Fruit fly (Drosophila melanogaster) whole organism, prepupa: ENCODE data around the gene CG31251.

Experiments
- CG6854 ChIP-seq: fragments of 200-800 bp; sonication (Bioruptor generic); optimal IDR thresholded peaks from 2 replicates; lab custom pipeline; 2017; ENCODE audit warnings: missing biosample characterization, mild to moderate bottlenecking, missing genetic modification characterization
- fkh ChIP-seq: fragments of 200-800 bp; sonication (Bioruptor generic); optimal IDR thresholded peaks from 3 replicates; lab custom pipeline; 2017; ENCODE audit warnings: missing biosample characterization, mild to moderate bottlenecking, missing genetic modification characterization, moderate library complexity
- svp ChIP-seq: fragments of 200-800 bp; sonication (Bioruptor generic); peaks from one replicate; lab custom pipeline; 2016; ENCODE audit warnings: missing biosample characterization, missing genetic modification characterization

DNA sequence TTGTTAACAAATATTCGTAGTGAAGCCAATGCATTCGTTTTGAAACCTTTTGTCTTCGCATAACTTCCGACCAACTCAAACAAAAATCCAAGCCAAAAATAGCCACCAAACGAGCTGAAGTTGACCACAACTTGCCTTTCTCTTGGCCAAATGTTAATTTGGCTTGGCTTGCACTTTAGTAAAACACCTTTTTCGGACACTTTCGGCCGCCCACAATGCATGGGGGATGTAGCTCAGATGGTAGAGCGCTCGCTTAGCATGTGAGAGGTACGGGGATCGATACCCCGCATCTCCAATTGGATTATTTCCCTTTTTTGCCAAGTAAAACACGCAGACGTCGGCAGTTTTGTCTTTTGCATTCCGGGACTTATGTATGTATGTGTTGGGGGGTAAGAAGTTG, 27.8 kb downstream of the CG31251 start:
- no peak for TF ChIP-seq fkh (GFP tag; lab: Kevin White, UChicago)
- TF ChIP-seq CG6854 (GFP tag; lab: Kevin White, UChicago), result no peak
- no peak for TF ChIP-seq svp (GFP tag; lab: Kevin White, UChicago)
